Worm (Caenorhabditis elegans): Measurements from ENCODE around the gene F54D10.4.
A peak's percentile ranks its signal among the peaks of the same experiment; 100 is the strongest.

Gene F54D10.4

DNA sequence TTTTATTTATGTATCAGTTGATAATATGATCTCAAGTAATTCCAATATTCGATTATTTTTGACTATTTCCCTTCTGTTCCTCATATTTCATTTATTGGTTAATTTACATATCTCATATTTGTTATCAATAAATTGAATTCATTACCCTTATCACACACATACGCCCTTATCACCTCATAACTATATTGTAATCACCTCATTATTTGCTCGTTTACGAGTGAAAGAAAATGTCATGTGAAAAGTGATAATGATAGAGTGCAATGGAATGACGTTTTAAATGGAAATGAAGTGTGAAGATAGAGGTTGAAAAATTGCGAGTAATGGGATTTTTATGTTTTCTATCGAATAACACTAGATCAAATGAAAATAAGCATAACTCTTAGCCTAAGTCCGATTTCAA, 20.3 kb downstream of the F54D10.4 start:
- TF ChIP-seq nhr-237 (tag; optimal IDR thresholded peaks at IDR 0.05) = no peak
- no peak for TF ChIP-seq nhr-129 (tag; optimal IDR thresholded peaks at IDR 0.05)
- no peak for TF ChIP-seq ceh-82 (tag; optimal IDR thresholded peaks at IDR 0.05)
- no peak for TF ChIP-seq mab-5 (tag; optimal IDR thresholded peaks at IDR 0.05)
- peak; percentile 78 for TF ChIP-seq crh-2 (tag; optimal IDR thresholded peaks at IDR 0.05)
- peak; percentile 64 for TF ChIP-seq gmeb-1 (tag; optimal IDR thresholded peaks at IDR 0.05)
- TF ChIP-seq R02D3.7 (tag; optimal IDR thresholded peaks at IDR 0.05) = no peak
- TF ChIP-seq nhr-6 (tag; optimal IDR thresholded peaks at IDR 0.05) = no peak
- peak; percentile 78 for TF ChIP-seq sma-9 (GFP tag; optimal IDR thresholded peaks at IDR 0.05)
- TF ChIP-seq sma-9 (tag; optimal IDR thresholded peaks at IDR 0.05) = no peak
- TF ChIP-seq fos-1 (tag; optimal IDR thresholded peaks at IDR 0.05) = peak; percentile 100
- no peak for TF ChIP-seq dmd-4 (tag; optimal IDR thresholded peaks at IDR 0.05)
- TF ChIP-seq nhr-25 (tag; optimal IDR thresholded peaks at IDR 0.05) = no peak
- no peak for TF ChIP-seq peb-1 (tag; optimal IDR thresholded peaks at IDR 0.05)
- peak; percentile 80 for TF ChIP-seq egl-27 (tag; optimal IDR thresholded peaks at IDR 0.05)
- TF ChIP-seq mdl-1 (tag; optimal IDR thresholded peaks at IDR 0.05) = no peak
- peak; percentile 93 for TF ChIP-seq skn-1 (tag; optimal IDR thresholded peaks at IDR 0.05)
- TF ChIP-seq nhr-10 (tag; optimal IDR thresholded peaks at IDR 0.05) = no peak
- TF ChIP-seq nhr-11 (tag; optimal IDR thresholded peaks at IDR 0.05) = no peak
- TF ChIP-seq lin-11 (tag; optimal IDR thresholded peaks at IDR 0.05) = no peak
- no peak for TF ChIP-seq nhr-77 (tag; optimal IDR thresholded peaks at IDR 0.05)
- TF ChIP-seq lin-13 (GFP tag; optimal IDR thresholded peaks at IDR 0.05) = no peak
- TF ChIP-seq sma-3 (GFP tag; optimal IDR thresholded peaks at IDR 0.05) = peak; percentile 27
- no peak for TF ChIP-seq sem-4 (tag; optimal IDR thresholded peaks at IDR 0.05)
- no peak for TF ChIP-seq C34F6.9 (tag; optimal IDR thresholded peaks at IDR 0.05)

DNA sequence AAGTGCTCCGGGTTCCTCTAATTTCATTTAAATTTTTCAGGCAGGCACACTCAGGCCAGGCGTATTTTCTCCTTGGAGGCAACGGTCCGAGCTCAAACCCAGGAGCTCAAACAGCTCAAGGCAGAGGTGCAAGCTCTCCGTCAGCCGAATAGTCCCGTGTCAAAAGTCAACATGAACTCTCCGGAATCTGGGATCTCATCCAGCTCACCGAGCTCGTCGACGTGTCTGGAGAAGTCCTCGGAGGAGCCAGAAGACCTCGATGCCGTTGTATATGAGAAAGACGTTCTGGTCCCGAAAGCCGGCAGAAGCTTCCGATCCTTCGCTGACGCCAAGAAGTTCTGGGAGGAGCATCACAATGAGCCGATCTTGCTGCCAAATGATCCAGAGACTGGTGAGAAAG, 21.1 kb downstream of the F54D10.4 start:
- TF ChIP-seq nhr-21 (tag; optimal IDR thresholded peaks at IDR 0.05) (no peak), skn-1 (tag; optimal IDR thresholded peaks at IDR 0.05) (no peak), egl-27 (tag; optimal IDR thresholded peaks at IDR 0.05) (no peak), C34F6.9 (tag; optimal IDR thresholded peaks at IDR 0.05) (no peak), nhr-25 (tag; optimal IDR thresholded peaks at IDR 0.05) (no peak)

DNA sequence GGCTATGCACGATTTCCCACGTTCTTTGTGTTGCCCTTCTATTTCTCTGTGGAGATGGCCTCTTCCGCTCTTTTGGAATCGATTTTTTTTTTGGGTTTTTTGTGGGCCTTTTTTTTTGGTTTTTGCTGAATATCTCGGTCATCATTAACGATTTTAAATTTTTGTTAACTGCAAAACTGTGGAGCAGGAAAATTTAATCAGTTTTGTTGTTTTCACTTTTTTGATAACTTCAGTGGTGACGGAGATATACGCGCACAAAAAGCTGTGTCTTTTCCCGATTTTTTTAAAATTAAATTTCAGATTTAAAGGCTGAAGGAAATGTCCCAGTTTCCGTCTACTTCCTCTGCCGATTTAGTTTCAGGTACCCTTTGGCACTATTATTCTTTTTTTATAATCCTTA, 21.6 kb downstream of the F54D10.4 start, which contains the start of gene T24E12.1:
T24E12.1 (plus strand) TSS at position 301 of the 400 bp plus-strand sequence.
- TF ChIP-seq sma-3 (GFP tag; optimal IDR thresholded peaks at IDR 0.05) = no peak

DNA sequence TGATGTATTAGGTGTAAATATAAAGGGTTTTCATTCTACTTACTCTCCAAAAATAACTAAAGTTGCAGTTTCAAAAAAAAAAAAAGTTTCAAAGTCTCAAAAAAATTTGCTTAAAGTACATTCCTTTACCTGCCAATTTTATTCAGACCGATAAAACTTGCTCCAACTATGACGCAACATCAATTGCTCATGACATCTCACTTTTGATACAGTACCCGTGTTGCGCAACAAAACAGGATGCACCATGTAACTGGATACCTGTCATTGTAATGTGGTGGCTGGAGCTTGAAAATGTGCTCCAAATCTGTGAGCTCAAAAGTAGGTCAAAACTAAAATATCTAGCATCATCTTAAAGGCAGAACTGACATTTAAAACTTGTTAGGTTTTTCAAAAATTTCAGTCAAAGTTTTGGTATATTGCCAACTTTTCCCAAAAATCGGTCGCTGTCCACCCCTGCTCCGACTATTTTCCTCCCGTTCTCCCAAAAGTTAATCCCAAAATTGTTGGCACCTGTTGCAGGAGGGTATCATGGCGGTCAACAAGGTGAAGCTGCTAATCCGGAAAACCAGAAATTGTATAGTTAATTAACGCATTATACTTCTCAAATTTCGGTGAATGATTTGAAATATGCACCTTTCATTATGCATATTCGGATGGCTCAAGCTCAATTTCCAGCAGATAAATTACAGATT, 24.4 kb downstream of the F54D10.4 start, which contains the start of gene T24E12.2:
T24E12.2 (plus strand) TSS at position 642 of the 692 bp plus-strand sequence.
- TF ChIP-seq nhr-10 (tag; optimal IDR thresholded peaks at IDR 0.05) = no peak
- no peak for TF ChIP-seq skn-1 (tag; optimal IDR thresholded peaks at IDR 0.05)
- no peak for TF ChIP-seq nhr-12 (tag; optimal IDR thresholded peaks at IDR 0.05)
- no peak for TF ChIP-seq sma-3 (GFP tag; optimal IDR thresholded peaks at IDR 0.05)
- TF ChIP-seq C34F6.9 (tag; optimal IDR thresholded peaks at IDR 0.05) = no peak
- TF ChIP-seq lin-11 (tag; optimal IDR thresholded peaks at IDR 0.05) = no peak
- TF ChIP-seq ama-1 (optimal IDR thresholded peaks at IDR 0.05) = no peak
- no peak for TF ChIP-seq crh-2 (tag; optimal IDR thresholded peaks at IDR 0.05)
- TF ChIP-seq alr-1 (tag; optimal IDR thresholded peaks at IDR 0.05) = no peak
- TF ChIP-seq nhr-237 (tag; optimal IDR thresholded peaks at IDR 0.05) = no peak
- TF ChIP-seq sem-4 (tag; optimal IDR thresholded peaks at IDR 0.05) = no peak
- TF ChIP-seq elt-1 (tag; optimal IDR thresholded peaks at IDR 0.05) = no peak
- no peak for TF ChIP-seq lin-39 (tag; optimal IDR thresholded peaks at IDR 0.05)
- TF ChIP-seq F13H6.1 (tag; optimal IDR thresholded peaks at IDR 0.05) = no peak
- TF ChIP-seq nhr-77 (tag; optimal IDR thresholded peaks at IDR 0.05) = no peak
- no peak for TF ChIP-seq ztf-11 (tag; optimal IDR thresholded peaks at IDR 0.05)
- no peak for TF ChIP-seq unc-62 (GFP tag; optimal IDR thresholded peaks at IDR 0.05)
- TF ChIP-seq snpc-4 (tag; optimal IDR thresholded peaks at IDR 0.05) = no peak
- no peak for TF ChIP-seq zag-1 (tag; optimal IDR thresholded peaks at IDR 0.05)
- TF ChIP-seq nhr-129 (tag; optimal IDR thresholded peaks at IDR 0.05) = no peak

DNA sequence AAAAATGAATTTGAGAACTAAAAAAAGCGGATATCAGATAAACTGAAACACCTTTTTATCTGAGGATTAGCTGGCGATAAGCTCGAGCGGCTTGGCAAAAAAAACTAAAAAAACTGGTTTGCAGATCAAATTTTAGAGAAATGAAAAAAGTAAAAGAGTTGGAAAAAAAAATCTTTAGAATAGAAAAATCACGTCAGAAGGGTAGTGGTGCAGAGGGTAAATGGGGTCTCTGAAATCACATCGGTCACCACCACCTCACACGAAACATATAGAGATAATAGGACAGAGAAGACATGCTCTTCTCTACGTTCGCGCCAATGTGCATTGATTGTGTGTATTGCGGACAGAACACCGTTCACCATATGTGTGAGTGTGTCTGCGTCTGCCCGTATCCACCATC, 25.6 kb downstream of the F54D10.4 start:
- TF ChIP-seq nhr-77 (tag; optimal IDR thresholded peaks at IDR 0.05) (no peak), peb-1 (tag; optimal IDR thresholded peaks at IDR 0.05) (no peak), dmd-4 (tag; optimal IDR thresholded peaks at IDR 0.05) (no peak), snpc-4 (tag; optimal IDR thresholded peaks at IDR 0.05) (no peak), ztf-4 (tag; optimal IDR thresholded peaks at IDR 0.05) (no peak), aly-2 (tag; optimal IDR thresholded peaks at IDR 0.05) (no peak), unc-62 (GFP tag; optimal IDR thresholded peaks at IDR 0.05) (no peak), F13H6.1 (tag; optimal IDR thresholded peaks at IDR 0.05) (no peak), skn-1 (tag; optimal IDR thresholded peaks at IDR 0.05) (no peak), nhr-11 (tag; optimal IDR thresholded peaks at IDR 0.05) (no peak), ztf-11 (tag; optimal IDR thresholded peaks at IDR 0.05) (no peak), Y55F3AM.14 (GFP tag; optimal IDR thresholded peaks at IDR 0.05) (no peak), ZK546.5 (tag; optimal IDR thresholded peaks at IDR 0.05) (no peak), lin-13 (GFP tag; optimal IDR thresholded peaks at IDR 0.05) (no peak), alr-1 (tag; optimal IDR thresholded peaks at IDR 0.05) (no peak), nhr-237 (tag; optimal IDR thresholded peaks at IDR 0.05) (no peak), R02D3.7 (tag; optimal IDR thresholded peaks at IDR 0.05) (no peak), mbf-1 (tag; optimal IDR thresholded peaks at IDR 0.05) (no peak), mdl-1 (tag; optimal IDR thresholded peaks at IDR 0.05) (no peak)
